Worm (Caenorhabditis elegans) whole organism, mixed stage, embryonic: ENCODE results near the gene fig-1.

ENCODE experiments used
- ceh-83 ChIP-seq: fragments of 200-800 bp; sonication (Bioruptor generic); optimal IDR thresholded peaks from 2 replicates; lab custom pipeline; 2018; ENCODE audit warnings: mild to moderate bottlenecking, missing genetic modification characterization, missing compliant biosample characterization
- ces-1 ChIP-seq: fragments of 150-350 bp; optimal IDR thresholded peaks from 2 replicates; lab custom pipeline; 2014; ENCODE audit warnings: missing biosample characterization, missing genetic modification reagents, missing genetic modification characterization
- elt-1 ChIP-seq: sonication (generic microtip); optimal IDR thresholded peaks from 2 replicates; lab custom pipeline; 2017; ENCODE audit warnings: missing genetic modification characterization, mild to moderate bottlenecking, missing compliant biosample characterization, antibody characterized with exemption, moderate library complexity, borderline replicate concordance; ENCODE audit not compliant: insufficient read depth
- hlh-1 ChIP-seq: fragments of 150-350 bp; optimal IDR thresholded peaks from 2 replicates; lab custom pipeline; 2014; ENCODE audit warnings: missing biosample characterization, missing genetic modification reagents, missing genetic modification characterization
- mab-5 ChIP-seq: fragments of 150-350 bp; optimal IDR thresholded peaks from 2 replicates; lab custom pipeline; 2014; ENCODE audit warnings: missing biosample characterization, missing genetic modification characterization
- nhr-12 ChIP-seq: fragments of 150-350 bp; optimal IDR thresholded peaks from 2 replicates; lab custom pipeline; 2014; ENCODE audit warnings: missing biosample characterization, missing genetic modification characterization
- nhr-28 ChIP-seq: fragments of 150-350 bp; optimal IDR thresholded peaks from 2 replicates; lab custom pipeline; 2014; ENCODE audit warnings: missing biosample characterization, missing genetic modification characterization
- nhr-76 ChIP-seq: sonication (generic microtip); optimal IDR thresholded peaks from 2 replicates; lab custom pipeline; 2017; ENCODE audit warnings: missing biosample characterization, missing genetic modification characterization
- pha-4 ChIP-seq: fragments of 150-350 bp; optimal IDR thresholded peaks from 2 replicates; lab custom pipeline; 2018; ENCODE audit warnings: missing biosample characterization, missing genetic modification reagents, missing genetic modification characterization
- sptf-1 ChIP-seq: sonication (generic microtip); optimal IDR thresholded peaks from 2 replicates; lab custom pipeline; 2017; ENCODE audit warnings: mild to moderate bottlenecking, missing genetic modification characterization, moderate library complexity, missing compliant biosample characterization
- unc-62 ChIP-seq: fragments of 150-350 bp; optimal IDR thresholded peaks from 2 replicates; lab custom pipeline; 2014; ENCODE audit warnings: missing biosample characterization, missing genetic modification reagents, missing genetic modification characterization
- ztf-11 ChIP-seq: fragments of 150-350 bp; optimal IDR thresholded peaks from 2 replicates; lab custom pipeline; 2014; ENCODE audit warnings: missing biosample characterization, missing genetic modification characterization

- TF ChIP-seq unc-62 (GFP tag; lab: Kevin White, UChicago) (no peak), mab-5 (tag; lab: Kevin White, UChicago) (no peak), ces-1 (GFP tag; lab: Kevin White, UChicago) (no peak), nhr-28 (tag; lab: Kevin White, UChicago) (no peak), pha-4 (tag; lab: Kevin White, UChicago) (no peak), elt-1 (no peak), nhr-12 (no peak), hlh-1 (no peak), ceh-83 (GFP tag; lab: Kevin White, UChicago) (no peak), sptf-1 (tag; lab: Kevin White, UChicago) (no peak), nhr-76 (tag; lab: Kevin White, UChicago) (no peak), ztf-11 (tag; lab: Kevin White, UChicago) (no peak)
These were observed 59.3 kb downstream of the fig-1 start, which contains the start of gene nas-31 for ce11 chrV:10921747-10922146.
